Worm (Caenorhabditis elegans) whole organism, mixed stage, embryonic: ENCODE results near the gene ndg-4.

Experiments used
- M03D4.4 ChIP-seq: sonication (generic microtip); optimal IDR thresholded peaks from 2 replicates; lab custom pipeline; 2017; ENCODE audit warnings: mild to moderate bottlenecking, missing genetic modification characterization, missing compliant biosample characterization
- bed-3 ChIP-seq: fragments of 200-800 bp; sonication (Bioruptor generic); optimal IDR thresholded peaks from 3 replicates; lab custom pipeline; 2018; ENCODE audit warnings: mild to moderate bottlenecking, missing genetic modification characterization, moderate library complexity, missing compliant biosample characterization
- blmp-1 ChIP-seq: fragments of 150-350 bp; optimal IDR thresholded peaks from 2 replicates; lab custom pipeline; 2014; ENCODE audit warnings: missing biosample characterization, missing genetic modification characterization
- elt-3 ChIP-seq: fragments of 150-350 bp; optimal IDR thresholded peaks from 2 replicates; lab custom pipeline; 2014; ENCODE audit warnings: missing biosample characterization, missing genetic modification characterization
- lin-13 ChIP-seq: fragments of 150-350 bp; optimal IDR thresholded peaks from 2 replicates; lab custom pipeline; 2014; ENCODE audit warnings: missing biosample characterization, missing genetic modification characterization
- nhr-237 ChIP-seq: fragments of 150-350 bp; optimal IDR thresholded peaks from 2 replicates; lab custom pipeline; 2014; ENCODE audit warnings: missing biosample characterization, missing genetic modification characterization
- pha-4 ChIP-seq: fragments of 150-350 bp; optimal IDR thresholded peaks from 2 replicates; lab custom pipeline; 2018; ENCODE audit warnings: missing biosample characterization, missing genetic modification reagents, missing genetic modification characterization
- snpc-4 ChIP-seq: fragments of 150-350 bp; optimal IDR thresholded peaks from 2 replicates; lab custom pipeline; 2014; ENCODE audit warnings: missing biosample characterization, missing genetic modification characterization
- sptf-1 ChIP-seq: sonication (generic microtip); optimal IDR thresholded peaks from 2 replicates; lab custom pipeline; 2017; ENCODE audit warnings: mild to moderate bottlenecking, missing genetic modification characterization, moderate library complexity, missing compliant biosample characterization
- unc-39 ChIP-seq: fragments of 150-350 bp; optimal IDR thresholded peaks from 2 replicates; lab custom pipeline; 2014; ENCODE audit warnings: missing biosample characterization, missing genetic modification characterization
- unc-62 ChIP-seq: fragments of 150-350 bp; optimal IDR thresholded peaks from 2 replicates; lab custom pipeline; 2014; ENCODE audit warnings: missing biosample characterization, missing genetic modification reagents, missing genetic modification characterization

ce11 chrIII:4508064-4508905 lies 41.1 kb upstream of the ndg-4 start, which contains the start of the genes cct-5 and F25F2.1:
- TF ChIP-seq snpc-4 (tag; lab: Kevin White, UChicago) (no peak), nhr-237 (tag; lab: Kevin White, UChicago) (peak; percentile 65), M03D4.4 (tag; lab: Kevin White, UChicago) (no peak), elt-3 (tag; lab: Kevin White, UChicago) (no peak), lin-13 (peak; percentile 50), unc-39 (tag; lab: Kevin White, UChicago) (no peak), unc-62 (GFP tag; lab: Kevin White, UChicago) (peak; percentile 34), pha-4 (tag; lab: Kevin White, UChicago) (peak; percentile 30), blmp-1 (tag; lab: Kevin White, UChicago) (no peak), bed-3 (GFP tag; lab: Kevin White, UChicago) (no peak), sptf-1 (tag; lab: Kevin White, UChicago) (no peak)
